Fruit fly (Drosophila melanogaster) whole organism, embryonic: ENCODE data around the gene CG44362.

ENCODE experiments used
- CG10274 ChIP-seq: fragments of 200-800 bp; sonication (Bioruptor generic); optimal IDR thresholded peaks from 3 replicates; lab custom pipeline; 2017; ENCODE audit warnings: missing biosample characterization, mild to moderate bottlenecking, missing genetic modification characterization
- CG12155 ChIP-seq: fragments of 200-800 bp; sonication (Bioruptor generic); optimal IDR thresholded peaks from 3 replicates; lab custom pipeline; 2016; ENCODE audit warnings: missing biosample characterization, missing genetic modification characterization
- CG13775 ChIP-seq: fragments of 200-800 bp; sonication (Bioruptor generic); optimal IDR thresholded peaks from 3 replicates; lab custom pipeline; 2017; ENCODE audit warnings: missing biosample characterization, mild to moderate bottlenecking, missing genetic modification characterization
- CG14050 ChIP-seq: fragments of 200-800 bp; sonication (Bioruptor generic); IDR thresholded peaks from 3 replicates; pipeline ENCODE4 v1.3.6; 2022; ENCODE audit warnings: missing biosample characterization, missing genetic modification characterization
- CG15011 ChIP-seq: fragments of 200-800 bp; sonication (Bioruptor generic); optimal IDR thresholded peaks from 3 replicates; lab custom pipeline; 2018; ENCODE audit warnings: missing biosample characterization, mild to moderate bottlenecking, missing genetic modification characterization
- CG1647 ChIP-seq: fragments of 200-800 bp; sonication (Bioruptor generic); optimal IDR thresholded peaks from 3 replicates; lab custom pipeline; 2016; ENCODE audit warnings: missing biosample characterization, missing genetic modification characterization
- CG17328 ChIP-seq: fragments of 200-800 bp; sonication (Bioruptor generic); IDR thresholded peaks from 2 replicates; pipeline ENCODE4 v1.3.6; 2022; ENCODE audit warnings: missing biosample characterization, missing genetic modification characterization
- CG17385 ChIP-seq: fragments of 200-800 bp; sonication (Bioruptor generic); optimal IDR thresholded peaks from 3 replicates; lab custom pipeline; 2018; ENCODE audit warnings: missing biosample characterization, mild to moderate bottlenecking, missing genetic modification characterization
- CG1792 ChIP-seq: fragments of 200-800 bp; sonication (Bioruptor generic); optimal IDR thresholded peaks from 2 replicates; lab custom pipeline; 2016; ENCODE audit warnings: missing biosample characterization, missing genetic modification characterization
- CG18262 ChIP-seq: fragments of 200-800 bp; optimal IDR thresholded peaks from 3 replicates; lab custom pipeline; 2019; ENCODE audit warnings: missing biosample characterization, mild to moderate bottlenecking, missing genetic modification characterization, moderate library complexity
- CG31224 ChIP-seq: fragments of 200-800 bp; sonication (Bioruptor generic); IDR thresholded peaks from 2 replicates; pipeline ENCODE4 v1.3.6; 2022; ENCODE audit warnings: missing biosample characterization, missing genetic modification characterization
- CG3163 ChIP-seq: fragments of 200-800 bp; sonication (Bioruptor generic); optimal IDR thresholded peaks from 3 replicates; lab custom pipeline; 2016; ENCODE audit warnings: missing biosample characterization, missing genetic modification characterization
- CG33213 ChIP-seq: fragments of 200-800 bp; sonication (Bioruptor generic); optimal IDR thresholded peaks from 3 replicates; lab custom pipeline; 2016; ENCODE audit warnings: missing biosample characterization, missing genetic modification characterization
- CG34224 ChIP-seq: fragments of 200-800 bp; sonication (Bioruptor generic); IDR thresholded peaks from 3 replicates; pipeline ENCODE4 v1.3.6; 2022; ENCODE audit warnings: missing biosample characterization, missing genetic modification characterization; ENCODE audit not compliant: partially characterized antibody
- CG4360 ChIP-seq: fragments of 200-800 bp; sonication (Bioruptor generic); IDR thresholded peaks from 2 replicates; pipeline ENCODE4 v1.3.6; 2022; ENCODE audit warnings: missing biosample characterization, missing genetic modification characterization
- CG4820 ChIP-seq: fragments of 200-800 bp; sonication (Bioruptor generic); optimal IDR thresholded peaks from 3 replicates; lab custom pipeline; 2016; ENCODE audit warnings: missing biosample characterization, missing genetic modification characterization
- CG8290 ChIP-seq, 3 experiments: fragments of 200-800 bp; sonication (Bioruptor generic); optimal IDR thresholded peaks; 2 replicates each; lab custom pipeline; 2016 to 2019; ENCODE audit warnings: missing biosample characterization in 3 of 3, missing genetic modification characterization in 3 of 3, mild to moderate bottlenecking in 2 of 3, moderate library complexity in 1 of 3
- CG8478 ChIP-seq: fragments of >200 bp; optimal IDR thresholded peaks from 2 replicates; lab custom pipeline; 2018
- CG8944 ChIP-seq: fragments of 200-800 bp; sonication (Bioruptor generic); optimal IDR thresholded peaks from 3 replicates; lab custom pipeline; 2016; ENCODE audit warnings: missing biosample characterization, missing genetic modification characterization
- CHES-1-like ChIP-seq: fragments of 200-800 bp; sonication (Bioruptor generic); optimal IDR thresholded peaks from 2 replicates; lab custom pipeline; 2016; ENCODE audit warnings: missing biosample characterization, missing genetic modification characterization
- Dad ChIP-seq: fragments of 200-800 bp; sonication (Bioruptor generic); optimal IDR thresholded peaks from 3 replicates; lab custom pipeline; 2016; ENCODE audit warnings: missing biosample characterization, missing genetic modification characterization
- Dref ChIP-seq: fragments of 200-800 bp; sonication (Bioruptor generic); IDR thresholded peaks from 2 replicates; pipeline ENCODE4 v1.3.6; 2022; ENCODE audit warnings: missing biosample characterization, missing genetic modification characterization
- Ets97D ChIP-seq: fragments of 200-800 bp; sonication (Bioruptor generic); optimal IDR thresholded peaks from 3 replicates; lab custom pipeline; 2016; ENCODE audit warnings: missing biosample characterization, missing genetic modification characterization
- Fer1 ChIP-seq: fragments of 200-800 bp; sonication (Bioruptor generic); optimal IDR thresholded peaks from 2 replicates; lab custom pipeline; 2017; ENCODE audit warnings: missing biosample characterization, mild to moderate bottlenecking, missing genetic modification characterization
- HHEX ChIP-seq: fragments of 200-800 bp; sonication (Bioruptor generic); optimal IDR thresholded peaks from 3 replicates; lab custom pipeline; 2017; ENCODE audit warnings: missing biosample characterization, mild to moderate bottlenecking, missing genetic modification characterization, missing genetic modification reagents
- HLH3B ChIP-seq: fragments of 200-800 bp; sonication (Bioruptor generic); IDR thresholded peaks from 2 replicates; pipeline ENCODE4 v1.3.6; 2022; ENCODE audit warnings: missing biosample characterization, missing genetic modification characterization
- HLH4C ChIP-seq: fragments of 200-800 bp; sonication (Bioruptor generic); IDR thresholded peaks from 3 replicates; pipeline ENCODE4 v1.3.6; 2022; ENCODE audit warnings: missing biosample characterization, missing genetic modification characterization; ENCODE audit not compliant: partially characterized antibody
- Hmr ChIP-seq: fragments of 200-800 bp; sonication (Bioruptor generic); optimal IDR thresholded peaks from 3 replicates; lab custom pipeline; 2017; ENCODE audit warnings: mild to moderate bottlenecking, missing biosample characterization, missing genetic modification reagents, missing genetic modification characterization
- NK7.1 ChIP-seq: fragments of 200-800 bp; sonication (Bioruptor generic); optimal IDR thresholded peaks from 3 replicates; lab custom pipeline; 2016; ENCODE audit warnings: missing biosample characterization, missing genetic modification characterization
- Opbp ChIP-seq: fragments of 200-800 bp; sonication (Bioruptor generic); IDR thresholded peaks from 3 replicates; pipeline ENCODE4 v1.3.6; 2022; ENCODE audit warnings: missing biosample characterization, missing genetic modification characterization; ENCODE audit not compliant: partially characterized antibody
- Poxn ChIP-seq: fragments of 200-800 bp; sonication (Bioruptor generic); IDR thresholded peaks from 2 replicates; pipeline ENCODE4 v1.3.6; 2022; ENCODE audit warnings: missing biosample characterization, missing genetic modification characterization
- Sry-δ ChIP-seq: fragments of 200-800 bp; sonication (Bioruptor generic); optimal IDR thresholded peaks from 2 replicates; lab custom pipeline; 2016; ENCODE audit warnings: missing biosample characterization, missing genetic modification characterization
- amos ChIP-seq: fragments of 200-800 bp; sonication (Bioruptor generic); IDR thresholded peaks from 2 replicates; pipeline ENCODE4 v1.3.6; 2022; ENCODE audit warnings: missing biosample characterization, missing genetic modification characterization; ENCODE audit not compliant: partially characterized antibody
- bab2 ChIP-seq: fragments of 200-800 bp; sonication (Bioruptor generic); optimal IDR thresholded peaks from 2 replicates; lab custom pipeline; 2016; ENCODE audit warnings: missing biosample characterization, missing genetic modification characterization
- cas ChIP-seq: fragments of 200-800 bp; sonication (Bioruptor generic); IDR thresholded peaks from 2 replicates; pipeline ENCODE4 v1.3.6; 2022; ENCODE audit warnings: missing biosample characterization, missing genetic modification characterization
- fd102C ChIP-seq: fragments of 200-800 bp; sonication (Bioruptor generic); optimal IDR thresholded peaks from 2 replicates; lab custom pipeline; 2018; ENCODE audit warnings: missing biosample characterization, mild to moderate bottlenecking, missing genetic modification characterization, moderate library complexity
- gem ChIP-seq: fragments of 200-800 bp; sonication (Bioruptor generic); optimal IDR thresholded peaks from 2 replicates; lab custom pipeline; 2019; ENCODE audit warnings: missing biosample characterization, mild to moderate bottlenecking, missing genetic modification characterization, moderate library complexity
- gsb ChIP-seq: fragments of 200-800 bp; sonication (Bioruptor generic); IDR thresholded peaks from 2 replicates; pipeline ENCODE4 v1.3.6; 2022; ENCODE audit warnings: missing biosample characterization, missing genetic modification characterization
- hb ChIP-seq: fragments of 200-800 bp; sonication (Bioruptor generic); IDR thresholded peaks from 3 replicates; pipeline ENCODE4 v1.3.6; 2022; ENCODE audit warnings: missing biosample characterization, missing genetic modification characterization; ENCODE audit not compliant: partially characterized antibody
- mirr ChIP-seq: fragments of 200-800 bp; sonication (Bioruptor generic); optimal IDR thresholded peaks from 3 replicates; lab custom pipeline; 2018; ENCODE audit warnings: missing biosample characterization, mild to moderate bottlenecking, missing genetic modification characterization
- nmo ChIP-seq: fragments of 200-800 bp; sonication (Bioruptor generic); optimal IDR thresholded peaks from 2 replicates; lab custom pipeline; 2018; ENCODE audit warnings: missing biosample characterization, mild to moderate bottlenecking, missing genetic modification characterization, moderate library complexity
- odd ChIP-seq: fragments of 200-800 bp; sonication (Bioruptor generic); optimal IDR thresholded peaks from 2 replicates; lab custom pipeline; 2017; ENCODE audit warnings: missing biosample characterization, mild to moderate bottlenecking, missing genetic modification characterization
- pfk ChIP-seq: fragments of 200-800 bp; sonication (Bioruptor generic); optimal IDR thresholded peaks from 2 replicates; lab custom pipeline; 2018; ENCODE audit warnings: missing biosample characterization, mild to moderate bottlenecking, missing genetic modification characterization, moderate library complexity
- pzg ChIP-seq: fragments of 200-800 bp; sonication (Bioruptor generic); optimal IDR thresholded peaks from 3 replicates; lab custom pipeline; 2018; ENCODE audit warnings: missing biosample characterization, mild to moderate bottlenecking, missing genetic modification characterization, moderate library complexity
- repo ChIP-seq: fragments of 200-800 bp; sonication (Bioruptor generic); optimal IDR thresholded peaks from 2 replicates; lab custom pipeline; 2016; ENCODE audit warnings: missing biosample characterization, missing genetic modification characterization
- schlank ChIP-seq: fragments of 200-800 bp; sonication (Bioruptor generic); optimal IDR thresholded peaks from 2 replicates; lab custom pipeline; 2018; ENCODE audit warnings: missing biosample characterization, mild to moderate bottlenecking, missing genetic modification characterization
- sna ChIP-seq: fragments of 200-800 bp; sonication (Bioruptor generic); IDR thresholded peaks from 2 replicates; pipeline ENCODE4 v1.3.6; 2022; ENCODE audit warnings: missing biosample characterization, missing genetic modification characterization; ENCODE audit not compliant: partially characterized antibody
- sug ChIP-seq: fragments of 200-800 bp; optimal IDR thresholded peaks from 2 replicates; lab custom pipeline; 2019; ENCODE audit warnings: missing biosample characterization, mild to moderate bottlenecking, missing genetic modification characterization, moderate library complexity
- trem ChIP-seq: fragments of 200-800 bp; optimal IDR thresholded peaks from 3 replicates; lab custom pipeline; 2019; ENCODE audit warnings: missing biosample characterization, mild to moderate bottlenecking, missing genetic modification characterization, moderate library complexity
- trh ChIP-seq: fragments of 200-800 bp; sonication (Bioruptor generic); optimal IDR thresholded peaks from 2 replicates; lab custom pipeline; 2016; ENCODE audit warnings: missing biosample characterization, missing genetic modification characterization
- zen ChIP-seq: fragments of 200-800 bp; sonication (Bioruptor generic); optimal IDR thresholded peaks from 3 replicates; lab custom pipeline; 2018; ENCODE audit warnings: missing biosample characterization, mild to moderate bottlenecking, missing genetic modification characterization, moderate library complexity

The CG44362 gene

DNA sequence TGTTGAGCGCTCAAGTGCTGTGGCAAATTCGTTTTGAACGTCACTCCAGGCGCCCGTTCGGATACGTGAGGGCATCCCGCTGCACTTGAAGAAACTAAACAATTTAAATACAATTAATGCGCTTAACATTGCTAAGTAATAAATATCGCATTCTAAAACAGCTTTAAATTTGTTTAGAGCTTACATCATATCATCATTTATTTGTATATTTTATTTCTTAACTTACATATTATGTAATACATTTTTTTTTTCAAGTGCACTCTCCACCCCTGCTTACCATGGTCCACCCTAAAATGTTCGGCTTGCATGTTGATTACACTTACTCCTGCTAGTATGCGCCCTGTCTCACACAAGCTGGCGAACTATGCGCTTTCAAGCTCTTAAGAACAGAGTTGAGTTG lies 18.0 kb downstream of the CG44362 start (continued):
- peak; percentile 1 for TF ChIP-seq CG15011 (GFP tag; lab: Kevin White, UChicago)
- TF ChIP-seq CG33213 (GFP tag; lab: Kevin White, UChicago), result peak; percentile 12
- no peak for TF ChIP-seq CG3163
- TF ChIP-seq gsb (GFP tag; lab: Robert Waterston, UW), result no peak
- peak; percentile 67 for TF ChIP-seq HLH3B (GFP tag; lab: Robert Waterston, UW)
- no peak for TF ChIP-seq nmo (GFP tag; lab: Kevin White, UChicago)
- peak; percentile 21 for TF ChIP-seq odd
- TF ChIP-seq pfk (GFP tag; lab: Kevin White, UChicago), result no peak
- peak; percentile 69 for TF ChIP-seq CG8290 (GFP tag; optimal IDR thresholded peaks at IDR 0.05; lab: Kevin White, UChicago)
- TF ChIP-seq CG8290 (tag; optimal IDR thresholded peaks at IDR 0.05; lab: Kevin White, UChicago), result peak in 1 of 2 experiments; percentile 15
- peak; percentile 18 for TF ChIP-seq NK7.1 (GFP tag; lab: Kevin White, UChicago)
- TF ChIP-seq CG14050, result peak; percentile 39; the same call in 1 of the 3 replicates
- TF ChIP-seq Dref (GFP tag; lab: Robert Waterston, UW), result no peak
- TF ChIP-seq CG13775 (GFP tag; lab: Kevin White, UChicago), result peak; percentile 78
- TF ChIP-seq sug (tag; lab: Kevin White, UChicago), result no peak
- peak; percentile 31; the same call in 1 of the 2 replicates for TF ChIP-seq CG31224 (GFP tag; lab: Robert Waterston, UW)
- no peak for TF ChIP-seq CG10274 (GFP tag; lab: Kevin White, UChicago)
- peak; percentile 85 for TF ChIP-seq CG4820 (GFP tag; lab: Kevin White, UChicago)
- no peak for TF ChIP-seq repo (GFP tag; lab: Kevin White, UChicago)
- no peak for TF ChIP-seq CG34224 (GFP tag; lab: Robert Waterston, UW)
- TF ChIP-seq amos (GFP tag; lab: Robert Waterston, UW), result no peak
- TF ChIP-seq bab2 (GFP tag; lab: Kevin White, UChicago), result peak; percentile 50
- TF ChIP-seq HHEX, result peak; percentile 32
- peak; percentile 58 for TF ChIP-seq CG17385
- TF ChIP-seq zen (tag; lab: Kevin White, UChicago), result peak; percentile 67
- TF ChIP-seq HLH4C (GFP tag; lab: Robert Waterston, UW), result no peak
- TF ChIP-seq CHES-1-like (GFP tag; lab: Kevin White, UChicago), result no peak
- peak; percentile 61 for TF ChIP-seq CG12155
- no peak for TF ChIP-seq hb (GFP tag; lab: Robert Waterston, UW)
- TF ChIP-seq CG8478 (lab: Kevin White, UChicago), result no peak
- peak; percentile 5 for TF ChIP-seq fd102C (GFP tag; lab: Kevin White, UChicago)
- TF ChIP-seq Hmr (GFP tag; lab: Kevin White, UChicago), result peak; percentile 36
- TF ChIP-seq pzg, result no peak
- no peak for TF ChIP-seq CG1792
- no peak for TF ChIP-seq schlank (tag; lab: Kevin White, UChicago)
- TF ChIP-seq trh, result no peak
- peak; percentile 94 for TF ChIP-seq CG17328 (GFP tag; lab: Robert Waterston, UW)
- TF ChIP-seq sna (GFP tag; lab: Robert Waterston, UW), result no peak
- no peak for TF ChIP-seq Ets97D (GFP tag; lab: Kevin White, UChicago)
- TF ChIP-seq Dad (GFP tag; lab: Kevin White, UChicago), result no peak
- no peak for TF ChIP-seq Sry-δ (GFP tag; lab: Kevin White, UChicago)
- TF ChIP-seq Opbp (GFP tag; lab: Robert Waterston, UW), result no peak
- TF ChIP-seq CG1647 (GFP tag; lab: Kevin White, UChicago), result no peak
- TF ChIP-seq Poxn (GFP tag; lab: Robert Waterston, UW), result no peak
- peak; percentile 91 for TF ChIP-seq gem
- TF ChIP-seq CG18262 (tag; lab: Kevin White, UChicago), result peak; percentile 90
- no peak for TF ChIP-seq CG4360
- no peak for TF ChIP-seq cas (GFP tag; lab: Robert Waterston, UW)
- peak; percentile 55 for TF ChIP-seq Fer1 (GFP tag; lab: Kevin White, UChicago)
- peak; percentile 70 for TF ChIP-seq trem (tag; lab: Kevin White, UChicago)
- TF ChIP-seq mirr (GFP tag; lab: Kevin White, UChicago), result no peak
- no peak for TF ChIP-seq CG8944 (GFP tag; lab: Kevin White, UChicago)
